Fruit fly (Drosophila melanogaster) whole organism, larva: ENCODE data around the gene CG11970.

Experiments used
- noc ChIP-seq: fragments of 200-800 bp; sonication (Bioruptor generic); optimal IDR thresholded peaks from 3 replicates; lab custom pipeline; 2019; ENCODE audit warnings: missing biosample characterization, mild to moderate bottlenecking, missing genetic modification characterization, moderate library complexity

The CG11970 gene

DNA sequence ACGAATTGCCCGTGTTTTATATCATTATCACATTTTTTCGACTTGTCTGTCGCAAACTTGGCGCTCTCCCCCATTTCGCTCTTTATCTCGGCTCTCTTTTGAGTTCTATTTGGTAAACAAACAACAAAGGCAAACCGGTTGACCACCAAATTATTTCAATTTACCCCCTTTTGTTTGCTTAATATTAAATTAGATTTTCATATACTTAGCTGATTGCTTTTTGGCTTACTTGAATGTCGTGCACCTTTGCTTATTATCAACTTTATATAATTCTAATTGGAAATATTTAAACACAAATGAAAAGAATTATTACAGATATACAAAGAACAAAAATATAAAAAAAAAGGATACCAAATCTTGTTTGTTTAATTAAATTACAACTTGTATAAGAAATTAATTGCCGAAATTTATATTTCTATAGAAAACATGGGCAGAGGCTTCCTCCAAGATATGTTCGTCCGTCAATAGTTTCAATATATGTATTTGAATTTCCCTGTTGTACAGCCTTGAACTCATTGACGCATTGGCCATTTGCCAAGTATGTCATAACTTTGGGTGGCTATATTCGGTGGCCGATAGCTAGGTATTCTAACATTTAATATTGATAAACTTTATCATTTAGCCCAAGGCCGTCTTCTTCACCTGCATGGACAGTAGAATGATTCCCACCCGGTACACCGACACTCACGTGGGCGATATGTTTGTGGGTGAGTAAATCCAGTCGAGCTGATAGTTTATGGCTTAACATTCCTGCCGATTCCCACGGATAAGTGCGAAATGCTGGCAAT lies 3.1 kb upstream of the CG11970 start:
- no peak for TF ChIP-seq noc (tag; lab: Kevin White, UChicago)

DNA sequence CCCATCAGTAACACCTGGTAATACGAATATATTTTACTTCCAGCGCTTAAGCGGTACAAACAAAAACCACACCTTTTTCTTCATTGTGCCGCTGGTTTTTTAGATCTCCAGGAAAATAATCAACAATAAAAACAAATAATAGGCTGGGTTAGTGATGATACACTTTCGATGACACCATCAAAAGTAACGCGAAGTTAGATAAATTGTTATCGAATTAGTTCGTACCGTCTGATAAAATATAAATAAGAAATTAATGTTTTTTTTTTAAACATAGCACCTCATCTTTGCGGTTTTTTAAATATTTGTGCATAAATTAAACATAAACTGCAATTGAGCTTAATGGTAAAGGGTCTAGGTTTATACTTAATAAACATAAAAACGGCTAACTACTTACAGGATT lies 377 bp upstream of the CG11970 start, which contains the start of gene RagA-B:
TSS of gene RagA-B (minus strand) at position 175 of the 400 bp plus-strand sequence.
- no peak for TF ChIP-seq noc (tag; lab: Kevin White, UChicago)

DNA sequence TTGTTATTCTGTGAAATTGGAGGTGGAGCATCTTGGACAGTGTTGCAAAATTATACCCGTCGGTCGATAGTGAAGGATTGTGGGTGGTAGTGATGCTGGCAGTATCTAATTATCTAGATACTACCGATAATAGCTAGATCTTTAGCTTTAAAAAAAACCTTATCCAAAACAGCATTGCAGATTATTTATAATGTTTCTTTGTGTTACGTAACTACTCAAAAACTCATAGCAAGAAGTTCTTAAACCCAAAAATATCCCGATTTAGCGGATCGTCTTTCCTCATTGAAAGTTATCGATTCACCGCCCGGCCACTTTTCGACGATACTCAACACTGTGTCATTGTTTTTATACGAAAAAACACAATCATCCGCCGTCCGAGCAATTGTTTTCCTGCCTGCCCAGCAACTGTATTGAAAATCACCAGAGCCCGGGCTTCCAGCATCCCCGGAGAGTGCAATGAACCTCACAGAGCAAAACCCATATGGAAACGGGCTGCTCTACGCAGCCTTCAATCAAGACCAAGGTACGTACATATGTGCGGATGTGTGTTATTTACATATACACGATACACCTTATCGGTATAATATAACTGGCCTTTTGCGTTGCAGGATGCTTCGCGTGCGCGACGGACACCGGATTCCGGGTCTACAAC lies 8.5 kb downstream of the CG11970 start, which contains the start of gene CG11975:
TSS of gene CG11975 (plus strand) at position 326 of the 652 bp plus-strand sequence.
- TF ChIP-seq noc (tag; lab: Kevin White, UChicago), result peak; percentile 73

DNA sequence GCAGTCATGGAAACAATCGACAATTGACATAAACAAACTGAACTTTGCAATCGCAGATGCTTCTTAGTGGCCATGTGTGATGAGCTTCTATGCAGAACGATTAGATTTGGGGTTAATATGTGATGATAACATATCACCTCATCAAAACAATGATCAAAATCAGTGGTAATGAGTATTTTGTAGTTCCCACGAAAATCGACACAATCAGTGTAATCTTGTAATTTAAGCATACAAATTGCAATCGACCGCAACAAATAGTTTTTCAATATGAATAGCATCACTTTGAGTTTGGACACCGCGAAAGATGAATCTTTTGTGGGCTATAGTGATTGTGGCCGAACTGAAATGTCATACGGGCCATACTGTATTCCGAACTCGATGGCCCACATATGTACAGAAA lies 12.9 kb downstream of the CG11970 start, which contains the start of gene CG11977:
TSS of gene CG11977 (plus strand) at position 301 of the 400 bp plus-strand sequence.
- no peak for TF ChIP-seq noc (tag; lab: Kevin White, UChicago)

DNA sequence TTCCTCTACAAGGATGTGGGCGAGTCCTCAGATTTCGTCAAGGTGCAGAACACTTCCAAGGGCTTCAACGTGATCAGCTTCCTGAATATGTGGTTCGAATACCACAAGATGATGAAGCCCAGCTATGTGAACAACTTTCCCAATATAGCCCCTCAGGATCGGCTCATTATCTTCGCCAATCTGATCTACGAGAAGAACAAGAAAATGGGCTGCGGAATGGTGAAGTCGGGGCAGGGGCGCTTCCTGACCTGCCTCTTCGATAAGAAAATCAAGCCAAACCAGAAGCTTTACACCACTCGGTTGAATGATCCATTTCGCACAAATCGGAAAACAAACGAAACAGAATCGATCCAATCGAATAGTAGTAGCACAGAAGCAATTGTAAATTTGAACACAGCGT lies 13.7 kb downstream of the CG11970 start:
- no peak for TF ChIP-seq noc (tag; lab: Kevin White, UChicago)

DNA sequence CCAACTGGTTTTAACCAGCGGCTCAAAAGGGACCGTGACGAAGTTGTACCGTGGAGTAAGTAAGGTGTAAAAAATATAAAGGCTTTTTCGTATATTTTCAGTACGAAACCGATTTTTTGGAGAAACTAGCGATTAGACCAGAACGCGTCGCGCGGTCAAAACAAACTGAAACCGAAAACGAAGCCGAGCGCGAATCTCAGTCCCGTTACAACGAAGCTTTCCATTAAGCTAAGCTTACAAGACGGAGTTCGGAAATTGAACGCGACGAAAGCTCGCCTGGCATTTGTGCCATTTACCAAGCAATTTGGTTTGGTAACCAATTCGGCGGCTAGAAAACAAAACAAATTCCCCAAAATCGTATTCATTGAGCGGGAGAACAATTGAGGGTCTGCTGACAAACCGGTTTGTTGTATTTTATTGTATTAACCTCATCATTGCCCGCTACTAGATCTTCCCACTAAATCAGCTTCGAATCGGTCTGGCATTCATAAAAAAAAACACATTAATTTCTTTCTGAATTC lies 17.3 kb downstream of the CG11970 start:
- TF ChIP-seq noc (tag; lab: Kevin White, UChicago), result no peak

DNA sequence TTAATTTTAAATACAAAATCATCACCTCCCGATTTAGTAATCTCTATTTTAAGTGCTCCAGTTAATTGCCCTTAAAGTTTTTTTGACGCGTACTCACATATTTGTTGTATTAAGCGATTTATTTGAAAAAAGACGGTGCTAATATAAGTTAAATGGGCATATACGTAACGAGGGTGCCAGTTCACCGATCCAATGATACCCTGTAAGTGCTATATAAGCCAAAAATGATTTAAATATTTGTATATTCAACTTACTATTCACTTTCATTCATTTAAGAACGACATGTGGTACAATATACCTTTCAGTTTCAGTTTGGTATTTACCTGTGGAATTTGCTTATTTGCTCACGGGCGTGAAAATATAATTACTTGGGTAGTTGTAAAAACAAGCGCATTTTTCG lies 18.0 kb downstream of the CG11970 start:
- TF ChIP-seq noc (tag; lab: Kevin White, UChicago), result no peak

DNA sequence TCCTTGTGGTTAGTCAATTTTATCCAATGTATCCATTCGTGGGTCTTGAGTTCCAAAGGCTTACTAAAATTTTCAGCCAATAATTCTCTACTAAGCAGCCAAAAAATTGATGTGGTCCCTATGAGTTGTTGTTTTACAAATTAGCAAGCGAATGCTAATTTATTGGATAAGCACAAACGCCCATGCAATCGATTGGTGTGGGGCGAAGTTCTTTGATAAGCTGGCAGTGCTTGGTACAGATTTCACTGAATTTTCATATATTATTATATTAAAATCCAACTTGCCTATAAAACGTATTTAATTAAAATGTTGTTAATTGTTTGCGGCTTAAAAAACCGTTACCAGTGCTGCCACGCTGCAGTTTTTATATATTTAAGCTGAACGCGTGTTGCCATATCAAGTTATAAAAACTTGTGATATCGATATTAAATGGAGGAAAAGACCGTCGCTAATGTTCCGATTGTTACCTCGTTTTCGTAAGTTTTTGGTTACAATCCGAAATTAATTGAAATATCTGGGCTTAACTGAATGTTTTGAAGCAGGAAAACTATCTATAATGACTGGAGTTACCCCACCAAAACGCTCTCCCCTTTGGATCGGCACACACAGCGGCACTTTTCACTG lies 19.2 kb downstream of the CG11970 start, which contains the start of the genes CG31100 and CG11980:
TSS of gene CG31100 (minus strand) at position 51 of the 624 bp plus-strand sequence.
TSS of gene CG11980 (plus strand) at position 418 of the 624 bp plus-strand sequence.
- TF ChIP-seq noc (tag; lab: Kevin White, UChicago), result no peak

DNA sequence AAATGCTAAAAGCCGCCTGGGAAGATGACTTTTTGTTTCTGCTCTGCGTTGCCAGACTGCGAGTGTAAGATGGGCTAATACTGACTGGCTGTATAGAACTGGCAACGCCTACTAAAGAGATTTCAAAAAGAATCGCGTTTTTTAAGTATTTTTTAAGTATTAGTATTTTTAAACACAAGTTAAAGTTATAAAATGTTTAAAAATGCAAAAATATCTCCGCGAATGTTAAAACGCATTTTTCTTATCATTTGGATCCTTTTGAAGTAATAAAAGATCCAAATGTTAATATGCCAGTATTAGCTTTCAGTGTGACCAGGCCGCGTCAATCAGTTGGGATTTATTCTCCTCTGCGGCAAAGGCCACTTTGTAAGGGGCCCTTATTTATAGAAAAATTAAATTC lies 21.6 kb downstream of the CG11970 start, which contains the start of the genes Prosbeta3 and Iru:
TSS of gene Prosbeta3 (minus strand) at position 98 of the 400 bp plus-strand sequence.
TSS of gene Iru (plus strand) at position 328 of the 400 bp plus-strand sequence.
- no peak for TF ChIP-seq noc (tag; lab: Kevin White, UChicago)

DNA sequence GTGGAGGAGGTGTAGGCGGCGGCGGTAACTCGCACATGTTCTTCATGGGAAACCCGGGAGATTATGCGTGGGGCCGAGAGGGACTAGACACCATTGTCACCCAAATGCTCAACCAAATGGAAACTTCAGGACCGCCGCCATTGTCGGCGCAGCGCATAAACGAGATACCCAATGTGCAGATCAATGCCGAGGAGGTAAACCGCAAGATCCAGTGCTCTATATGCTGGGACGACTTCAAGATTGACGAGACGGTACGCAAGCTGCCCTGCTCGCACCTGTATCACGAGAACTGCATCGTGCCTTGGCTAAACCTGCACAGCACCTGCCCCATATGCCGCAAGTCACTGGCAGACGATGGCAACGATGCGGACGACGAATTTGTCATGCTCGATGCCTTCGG lies 22.7 kb downstream of the CG11970 start:
- no peak for TF ChIP-seq noc (tag; lab: Kevin White, UChicago)

DNA sequence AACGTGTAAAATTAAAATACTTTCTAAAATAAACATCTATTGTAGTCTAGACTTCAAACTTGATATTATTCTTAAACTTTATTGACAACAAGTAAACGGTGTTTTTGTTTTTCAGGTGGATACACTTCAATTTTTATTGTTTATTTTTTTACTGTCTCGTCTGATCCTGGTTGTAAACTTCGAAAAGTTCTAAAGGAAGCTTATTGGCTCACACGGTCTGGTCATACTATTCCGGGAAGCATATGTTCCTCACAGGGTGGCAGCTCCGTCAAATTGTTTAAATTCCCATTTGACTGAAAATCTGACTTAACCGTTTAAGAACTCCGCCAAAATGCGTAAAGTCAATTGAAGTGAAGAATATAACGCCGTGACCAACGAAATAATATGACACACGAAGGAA lies 23.7 kb downstream of the CG11970 start, which contains the start of gene CG11983:
TSS of gene CG11983 (plus strand) at position 120 of the 400 bp plus-strand sequence.
- TF ChIP-seq noc (tag; lab: Kevin White, UChicago), result no peak

DNA sequence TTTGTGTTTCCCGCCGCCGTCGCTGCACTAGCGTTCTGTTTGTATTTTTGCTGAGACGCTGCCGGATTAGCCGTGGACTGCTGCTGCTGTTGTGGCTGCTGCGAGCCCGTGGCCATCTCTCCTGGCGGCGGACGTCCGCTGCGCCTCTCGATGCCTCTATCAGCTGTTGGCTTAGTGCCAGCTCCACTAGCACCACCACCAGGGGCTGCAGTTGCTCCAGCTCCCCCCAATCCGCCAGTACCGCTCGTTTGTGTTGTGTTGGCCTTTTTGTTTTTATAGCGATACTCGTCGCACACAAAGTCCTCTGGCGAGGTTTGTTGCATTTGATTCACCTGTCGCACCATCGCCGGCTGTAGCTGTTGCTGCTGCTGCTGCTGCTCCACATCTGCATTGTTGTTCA lies 26.2 kb downstream of the CG11970 start:
- no peak for TF ChIP-seq noc (tag; lab: Kevin White, UChicago)

DNA sequence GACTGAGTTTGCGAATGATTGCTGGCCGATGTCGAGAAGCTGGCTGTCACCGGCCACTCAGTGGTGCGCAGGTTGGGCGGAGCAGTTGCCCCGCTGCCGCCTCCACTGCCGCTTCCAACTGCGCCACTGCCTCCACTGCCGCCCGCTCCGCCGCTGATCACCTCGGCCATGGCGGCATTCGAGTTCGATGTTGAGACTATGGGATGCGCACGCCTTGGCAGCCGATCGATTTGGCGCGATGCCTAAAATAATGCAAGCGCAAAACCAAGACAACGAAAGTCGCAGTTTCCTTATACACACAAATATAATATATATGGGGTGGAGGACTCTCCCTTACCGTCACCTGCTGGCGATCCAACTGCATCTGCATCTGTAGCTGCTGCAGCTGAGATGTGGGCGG lies 27.2 kb downstream of the CG11970 start:
- TF ChIP-seq noc (tag; lab: Kevin White, UChicago), result no peak

DNA sequence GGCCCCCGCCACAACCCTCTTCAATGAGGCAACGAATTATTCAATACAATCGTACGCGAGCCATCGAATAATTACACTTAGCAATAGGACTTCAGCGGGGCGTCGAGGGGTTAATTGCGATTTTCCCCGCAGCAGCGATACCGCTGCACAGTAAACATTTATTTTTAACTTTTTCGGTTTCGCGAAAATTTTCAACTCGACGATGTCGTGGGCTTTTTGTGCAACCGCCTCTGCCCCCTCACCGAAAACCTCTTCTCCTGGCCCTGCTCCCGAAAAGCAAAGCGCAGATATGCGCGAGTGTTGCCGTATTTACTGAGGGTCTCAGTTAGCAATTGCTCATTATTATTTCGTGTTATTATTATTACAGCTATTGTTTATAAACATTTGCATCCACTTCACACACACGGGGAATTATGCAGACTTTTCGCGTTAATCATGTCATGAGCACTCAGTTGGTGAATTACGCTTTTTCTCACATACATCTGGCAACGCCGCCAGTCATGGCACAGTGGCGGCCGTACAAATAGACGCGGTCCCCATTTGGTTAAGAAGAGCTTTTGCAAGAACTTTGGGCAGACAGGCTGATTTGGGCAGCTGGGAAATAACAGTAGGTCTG lies 29.4 kb downstream of the CG11970 start:
- peak; percentile 75 for TF ChIP-seq noc (tag; lab: Kevin White, UChicago)
